Worm (Caenorhabditis elegans) whole organism, late embryonic: ENCODE results near the gene mtrr-1.
A peak's percentile ranks its signal among the peaks of the same experiment; 100 is the strongest.

Experiments used
- F13H6.1 ChIP-seq: sonication (generic microtip); optimal IDR thresholded peaks from 2 replicates; lab custom pipeline; 2016; ENCODE audit warnings: missing genetic modification characterization, missing compliant biosample characterization
- K09A11.1 ChIP-seq: sonication (generic microtip); optimal IDR thresholded peaks from 2 replicates; lab custom pipeline; 2017; ENCODE audit warnings: antibody characterized with exemption, mild to moderate bottlenecking, missing genetic modification characterization, missing compliant biosample characterization; ENCODE audit not compliant: insufficient read depth
- T23F11.4 ChIP-seq: fragments of 200-800 bp; sonication (Bioruptor generic); optimal IDR thresholded peaks from 2 replicates; lab custom pipeline; 2018; ENCODE audit warnings: mild to moderate bottlenecking, missing genetic modification characterization, missing compliant biosample characterization
- Y22D7AL.16 ChIP-seq: sonication (generic microtip); optimal IDR thresholded peaks from 2 replicates; lab custom pipeline; 2016; ENCODE audit warnings: missing genetic modification characterization, missing compliant biosample characterization
- ahr-1 ChIP-seq: sonication (generic microtip); optimal IDR thresholded peaks from 2 replicates; lab custom pipeline; 2016; ENCODE audit warnings: missing genetic modification characterization, missing compliant biosample characterization
- ama-1 ChIP-seq: fragments of 150-350 bp; optimal IDR thresholded peaks from 2 replicates; lab custom pipeline; 2014
- ceh-14 ChIP-seq: sonication (generic microtip); optimal IDR thresholded peaks from 2 replicates; lab custom pipeline; 2016; ENCODE audit warnings: missing genotype, missing genetic modification characterization, missing compliant biosample characterization
- ceh-18 ChIP-seq: sonication (generic microtip); optimal IDR thresholded peaks from 2 replicates; lab custom pipeline; 2016; ENCODE audit warnings: missing genetic modification characterization, missing compliant biosample characterization
- ceh-19 ChIP-seq: fragments of 200-800 bp; sonication (Bioruptor generic); optimal IDR thresholded peaks from 2 replicates; lab custom pipeline; 2018; ENCODE audit warnings: mild to moderate bottlenecking, missing genetic modification characterization, missing compliant biosample characterization
- ceh-2 ChIP-seq: sonication (generic microtip); optimal IDR thresholded peaks from 2 replicates; lab custom pipeline; 2016; ENCODE audit warnings: missing genotype, missing genetic modification characterization, missing compliant biosample characterization
- ceh-22 ChIP-seq: sonication (generic microtip); optimal IDR thresholded peaks from 2 replicates; lab custom pipeline; 2017; ENCODE audit warnings: missing biosample characterization, missing genetic modification characterization
- ceh-24 ChIP-seq: sonication (generic microtip); optimal IDR thresholded peaks from 2 replicates; lab custom pipeline; 2016; ENCODE audit warnings: mild to moderate bottlenecking, missing genetic modification characterization, missing compliant biosample characterization
- ceh-30 ChIP-seq: fragments of 150-350 bp; optimal IDR thresholded peaks from 2 replicates; lab custom pipeline; 2014; ENCODE audit warnings: missing biosample characterization, missing genetic modification characterization
- ceh-31 ChIP-seq: sonication (generic microtip); optimal IDR thresholded peaks from 2 replicates; lab custom pipeline; 2016; ENCODE audit warnings: missing genetic modification characterization, missing compliant biosample characterization
- ceh-45 ChIP-seq: fragments of 200-800 bp; sonication (Bioruptor generic); IDR thresholded peaks from 2 replicates; pipeline ENCODE4 v1.3.6; 2022; ENCODE audit warnings: missing genetic modification reagents, missing genetic modification characterization, missing compliant biosample characterization
- ceh-6 ChIP-seq: fragments of 200-800 bp; sonication (Bioruptor generic); optimal IDR thresholded peaks from 2 replicates; lab custom pipeline; 2018; ENCODE audit warnings: mild to moderate bottlenecking, missing genetic modification characterization, missing compliant biosample characterization
- ceh-9 ChIP-seq: sonication (generic microtip); optimal IDR thresholded peaks from 2 replicates; lab custom pipeline; 2016; ENCODE audit warnings: mild to moderate bottlenecking, missing genetic modification characterization, inconsistent platforms, missing compliant biosample characterization
- che-1 ChIP-seq: sonication (generic microtip); optimal IDR thresholded peaks from 2 replicates; lab custom pipeline; 2016; ENCODE audit warnings: mild to moderate bottlenecking, missing genetic modification characterization, missing compliant biosample characterization
- dmd-4 ChIP-seq: sonication (generic microtip); optimal IDR thresholded peaks from 2 replicates; lab custom pipeline; 2016; ENCODE audit warnings: borderline replicate concordance, missing genetic modification characterization, missing compliant biosample characterization
- dve-1 ChIP-seq: sonication (generic microtip); optimal IDR thresholded peaks from 2 replicates; lab custom pipeline; 2017; ENCODE audit warnings: antibody characterized with exemption, mild to moderate bottlenecking, missing genetic modification characterization, missing compliant biosample characterization
- elt-4 ChIP-seq: sonication (generic microtip); optimal IDR thresholded peaks from 2 replicates; lab custom pipeline; 2016; ENCODE audit warnings: missing genetic modification characterization, missing compliant biosample characterization
- ets-4 ChIP-seq: sonication (generic microtip); optimal IDR thresholded peaks from 2 replicates; lab custom pipeline; 2016; ENCODE audit warnings: missing genetic modification characterization, missing compliant biosample characterization
- fax-1 ChIP-seq: sonication (generic microtip); optimal IDR thresholded peaks from 2 replicates; lab custom pipeline; 2016; ENCODE audit warnings: missing genotype, missing genetic modification characterization, missing compliant biosample characterization
- fkh-10 ChIP-seq: fragments of 150-350 bp; optimal IDR thresholded peaks from 2 replicates; lab custom pipeline; 2014; ENCODE audit warnings: missing biosample characterization, missing genetic modification reagents, missing genetic modification characterization
- fkh-6 ChIP-seq: sonication (generic microtip); optimal IDR thresholded peaks from 2 replicates; lab custom pipeline; 2016; ENCODE audit warnings: missing genetic modification characterization, missing compliant biosample characterization
- gmeb-2 ChIP-seq: sonication (generic microtip); optimal IDR thresholded peaks from 2 replicates; lab custom pipeline; 2016; ENCODE audit warnings: missing genetic modification characterization, inconsistent platforms, missing compliant biosample characterization
- hlh-13 ChIP-seq: fragments of 200-800 bp; sonication (Bioruptor generic); optimal IDR thresholded peaks from 2 replicates; lab custom pipeline; 2018; ENCODE audit warnings: mild to moderate bottlenecking, missing genetic modification characterization, missing compliant biosample characterization
- hlh-15 ChIP-seq: sonication (generic microtip); optimal IDR thresholded peaks from 2 replicates; lab custom pipeline; 2016; ENCODE audit warnings: missing genetic modification characterization, missing compliant biosample characterization
- hlh-30 ChIP-seq: sonication (generic microtip); optimal IDR thresholded peaks from 2 replicates; lab custom pipeline; 2017; ENCODE audit warnings: antibody characterized with exemption, missing genetic modification characterization, missing compliant biosample characterization; ENCODE audit not compliant: insufficient read depth
- hlh-6 ChIP-seq: sonication (generic microtip); optimal IDR thresholded peaks from 2 replicates; lab custom pipeline; 2016; ENCODE audit warnings: missing genotype, missing genetic modification characterization, missing compliant biosample characterization
- hlh-8 ChIP-seq: sonication (generic microtip); optimal IDR thresholded peaks from 2 replicates; lab custom pipeline; 2016; ENCODE audit warnings: missing genotype, missing genetic modification characterization, missing compliant biosample characterization
- lim-6 ChIP-seq: sonication (generic microtip); optimal IDR thresholded peaks from 2 replicates; lab custom pipeline; 2016; ENCODE audit warnings: missing genetic modification characterization, missing compliant biosample characterization
- lin-11 ChIP-seq: fragments of 200-800 bp; sonication (Bioruptor generic); optimal IDR thresholded peaks from 2 replicates; lab custom pipeline; 2018; ENCODE audit warnings: mild to moderate bottlenecking, missing genetic modification characterization, missing compliant biosample characterization
- nfya-1 ChIP-seq: sonication (generic microtip); optimal IDR thresholded peaks from 2 replicates; lab custom pipeline; 2017; ENCODE audit warnings: missing genetic modification characterization, mild to moderate bottlenecking, missing compliant biosample characterization, antibody characterized with exemption, moderate library complexity
- nhr-11 ChIP-seq: fragments of 150-350 bp; optimal IDR thresholded peaks from 2 replicates; lab custom pipeline; 2014; ENCODE audit warnings: missing biosample characterization, missing genetic modification characterization
- nhr-232 ChIP-seq: sonication (generic microtip); optimal IDR thresholded peaks from 2 replicates; lab custom pipeline; 2016; ENCODE audit warnings: missing genetic modification characterization, missing compliant biosample characterization
- npax-4 ChIP-seq: sonication (generic microtip); optimal IDR thresholded peaks from 2 replicates; lab custom pipeline; 2016; ENCODE audit warnings: missing genetic modification characterization, missing compliant biosample characterization
- odd-2 ChIP-seq: sonication (generic microtip); optimal IDR thresholded peaks from 2 replicates; lab custom pipeline; 2017; ENCODE audit warnings: antibody characterized with exemption, mild to moderate bottlenecking, missing genetic modification characterization, missing compliant biosample characterization
- pag-3 ChIP-seq: sonication (generic microtip); optimal IDR thresholded peaks from 2 replicates; lab custom pipeline; 2016; ENCODE audit warnings: missing compliant biosample characterization, missing genetic modification characterization, borderline replicate concordance
- pat-9 ChIP-seq: fragments of 200-800 bp; sonication (Bioruptor generic); optimal IDR thresholded peaks from 2 replicates; lab custom pipeline; 2018; ENCODE audit warnings: mild to moderate bottlenecking, missing genetic modification characterization, moderate library complexity, missing compliant biosample characterization
- pax-1 ChIP-seq: fragments of 150-350 bp; optimal IDR thresholded peaks from 2 replicates; lab custom pipeline; 2014; ENCODE audit warnings: missing biosample characterization, missing genetic modification characterization
- pha-4 ChIP-seq: fragments of 150-350 bp; optimal IDR thresholded peaks from 2 replicates; lab custom pipeline; 2018; ENCODE audit warnings: missing biosample characterization, missing genetic modification reagents, missing genetic modification characterization
- pqm-1 ChIP-seq: sonication (generic microtip); optimal IDR thresholded peaks from 2 replicates; lab custom pipeline; 2016; ENCODE audit warnings: missing genetic modification characterization, missing compliant biosample characterization
- ref-2 ChIP-seq: sonication (generic microtip); optimal IDR thresholded peaks from 2 replicates; lab custom pipeline; 2016; ENCODE audit warnings: missing genetic modification characterization, missing compliant biosample characterization
- rnt-1 ChIP-seq: sonication (generic microtip); optimal IDR thresholded peaks from 2 replicates; lab custom pipeline; 2016; ENCODE audit warnings: missing genetic modification characterization, missing compliant biosample characterization
- sdc-2 ChIP-seq: sonication (generic microtip); optimal IDR thresholded peaks from 2 replicates; lab custom pipeline; 2016; ENCODE audit warnings: missing genotype, missing genetic modification characterization, missing compliant biosample characterization
- sox-2 ChIP-seq: fragments of 200-800 bp; sonication (Bioruptor generic); IDR thresholded peaks from 2 replicates; pipeline ENCODE4 v1.3.6; 2022; ENCODE audit warnings: missing genetic modification reagents, missing genetic modification characterization, missing compliant biosample characterization
- sox-4 ChIP-seq: sonication (generic microtip); optimal IDR thresholded peaks from 2 replicates; lab custom pipeline; 2017; ENCODE audit warnings: mild to moderate bottlenecking, missing genetic modification characterization, inconsistent platforms, missing compliant biosample characterization
- syd-9 ChIP-seq: sonication (generic microtip); optimal IDR thresholded peaks from 2 replicates; lab custom pipeline; 2016; ENCODE audit warnings: mild to moderate bottlenecking, missing genetic modification characterization, moderate library complexity, missing compliant biosample characterization
- tbx-2 ChIP-seq: sonication (generic microtip); optimal IDR thresholded peaks from 2 replicates; lab custom pipeline; 2016; ENCODE audit warnings: missing genetic modification characterization, missing compliant biosample characterization
- tbx-7 ChIP-seq: sonication (generic microtip); optimal IDR thresholded peaks from 2 replicates; lab custom pipeline; 2016; ENCODE audit warnings: missing genotype, missing genetic modification characterization, missing compliant biosample characterization
- unc-3 ChIP-seq, 2 experiments: fragments of 200-800 bp in 1 of 2; sonication (Bioruptor generic) in 1 of 2; sonication (generic microtip) in 1 of 2; conservative IDR thresholded peaks in 1 of 2; optimal IDR thresholded peaks in 1 of 2; 2 replicates each; pipeline versions ENCODE4 v1.3.6 to Lab custom; 2016 to 2022; ENCODE audit warnings: missing compliant biosample characterization in 2 of 2, missing genetic modification characterization in 2 of 2, missing genetic modification reagents in 1 of 2
- unc-42 ChIP-seq: sonication (generic microtip); optimal IDR thresholded peaks from 2 replicates; lab custom pipeline; 2016; ENCODE audit warnings: missing genotype, missing genetic modification characterization, missing compliant biosample characterization
- ztf-16 ChIP-seq: sonication (generic microtip); optimal IDR thresholded peaks from 2 replicates; lab custom pipeline; 2017; ENCODE audit warnings: missing genetic modification characterization, missing compliant biosample characterization

Gene mtrr-1

DNA sequence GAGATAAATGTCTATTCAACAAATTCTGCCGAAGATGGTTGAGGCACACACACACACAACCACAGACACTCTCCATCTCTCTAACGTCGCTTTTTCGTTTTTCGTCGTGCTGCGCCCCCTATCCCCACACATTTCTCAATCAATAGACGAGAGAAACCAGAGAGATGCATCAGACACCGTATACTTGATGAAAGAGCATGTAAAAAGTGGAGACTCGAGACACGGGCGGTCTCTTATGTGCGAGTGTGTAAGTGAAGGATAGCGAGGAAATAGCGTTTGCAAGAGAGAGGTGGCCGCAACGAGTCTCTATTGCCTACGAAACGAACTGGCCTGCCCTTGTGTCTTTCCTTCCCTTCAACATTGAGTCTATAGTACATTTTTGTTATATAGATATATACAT is 3.0 kb upstream of the mtrr-1 start:
- no peak for TF ChIP-seq elt-4 (tag; lab: Kevin White, UChicago)
- no peak for TF ChIP-seq dmd-4 (tag; lab: Kevin White, UChicago)
- TF ChIP-seq pax-1 (tag; lab: Kevin White, UChicago) = peak; percentile 18
- TF ChIP-seq sox-2 (GFP tag; lab: Robert Waterston, UW) = no peak
- no peak for TF ChIP-seq pat-9 (tag; lab: Kevin White, UChicago)
- TF ChIP-seq hlh-15 = no peak
- TF ChIP-seq ceh-45 (GFP tag; lab: Robert Waterston, UW) = no peak
- TF ChIP-seq pha-4 (tag; lab: Kevin White, UChicago) = no peak
- no peak for TF ChIP-seq T23F11.4
- no peak for TF ChIP-seq hlh-13 (GFP tag; lab: Kevin White, UChicago)
- no peak for TF ChIP-seq nhr-11 (tag; lab: Kevin White, UChicago)
- TF ChIP-seq che-1 (tag; lab: Kevin White, UChicago) = no peak
- TF ChIP-seq nfya-1 = peak; percentile 93
- TF ChIP-seq fkh-10 = no peak
- TF ChIP-seq fkh-6 (tag; lab: Kevin White, UChicago) = no peak
- TF ChIP-seq ceh-30 (tag; lab: Kevin White, UChicago) = peak; percentile 86
- no peak for TF ChIP-seq lin-11 (tag; lab: Kevin White, UChicago)
- TF ChIP-seq sox-4 (tag; lab: Kevin White, UChicago) = no peak
- TF ChIP-seq hlh-30 (tag; lab: Kevin White, UChicago) = peak; percentile 83
- TF ChIP-seq sdc-2 (tag; lab: Kevin White, UChicago) = no peak
- no peak for TF ChIP-seq npax-4
- TF ChIP-seq odd-2 = no peak
- TF ChIP-seq rnt-1 = peak; percentile 55
- TF ChIP-seq lim-6 (tag; lab: Kevin White, UChicago) = no peak
- no peak for TF ChIP-seq unc-3 (GFP tag; conservative IDR thresholded peaks at IDR 0.05; lab: Robert Waterston, UW)
- peak; percentile 0 for TF ChIP-seq unc-3 (tag; optimal IDR thresholded peaks at IDR 0.05; lab: Kevin White, UChicago)
- peak; percentile 56 for TF ChIP-seq unc-42 (tag; lab: Kevin White, UChicago)
- peak; percentile 3 for TF ChIP-seq ceh-14 (tag; lab: Kevin White, UChicago)
- no peak for TF ChIP-seq tbx-7 (tag; lab: Kevin White, UChicago)
- no peak for TF ChIP-seq ceh-24 (tag; lab: Kevin White, UChicago)
- TF ChIP-seq ahr-1 (tag; lab: Kevin White, UChicago) = no peak
- no peak for TF ChIP-seq Y22D7AL.16 (tag; lab: Kevin White, UChicago)
- TF ChIP-seq hlh-8 (tag; lab: Kevin White, UChicago) = no peak
- TF ChIP-seq F13H6.1 (tag; lab: Kevin White, UChicago) = peak; percentile 55
- peak; percentile 82 for TF ChIP-seq dve-1 (tag; lab: Kevin White, UChicago)
- TF ChIP-seq hlh-6 (tag; lab: Kevin White, UChicago) = no peak
- no peak for TF ChIP-seq gmeb-2
- no peak for TF ChIP-seq pag-3 (tag; lab: Kevin White, UChicago)
- TF ChIP-seq ama-1 (lab: Kevin White, UChicago) = no peak
- TF ChIP-seq ceh-19 = peak; percentile 28
- TF ChIP-seq pqm-1 = peak; percentile 35
- TF ChIP-seq ceh-6 (GFP tag; lab: Kevin White, UChicago) = no peak
- peak; percentile 49 for TF ChIP-seq ceh-2 (tag; lab: Kevin White, UChicago)
- no peak for TF ChIP-seq ceh-9 (tag; lab: Kevin White, UChicago)
- peak; percentile 91 for TF ChIP-seq ceh-31 (tag; lab: Kevin White, UChicago)
- TF ChIP-seq ztf-16 (tag; lab: Kevin White, UChicago) = no peak
- TF ChIP-seq K09A11.1 = peak; percentile 47
- peak; percentile 11 for TF ChIP-seq fax-1 (tag; lab: Kevin White, UChicago)
- TF ChIP-seq ceh-18 (tag; lab: Kevin White, UChicago) = peak; percentile 88
- TF ChIP-seq tbx-2 (tag; lab: Kevin White, UChicago) = peak; percentile 84
- TF ChIP-seq ceh-22 (tag; lab: Kevin White, UChicago) = no peak
- peak; percentile 26 for TF ChIP-seq syd-9 (tag; lab: Kevin White, UChicago)
- TF ChIP-seq nhr-232 = no peak
- TF ChIP-seq ref-2 (tag; lab: Kevin White, UChicago) = peak; percentile 67
- TF ChIP-seq ets-4 (tag; lab: Kevin White, UChicago) = peak; percentile 37
